2 fruit fly cellular contexts compared by ENCODE assay signal in genomic region chr3R:12078961-12079360, dm6.
TF ChIP-seq lines count a peak whose summit lies in the region.

No protein-coding gene starts in this region.

TF ChIP-seq in whole organism, embryonic, 481 proteins besides CTCF, POLR2A, EP300 and RAD21 (continued from another document and continues in another):
- no peak for TF ChIP-seq CG12236 (GFP tag; optimal IDR thresholded peaks at IDR 0.05; lab: Kevin White, UChicago)
- TF ChIP-seq CG2202 (tag; optimal IDR thresholded peaks at IDR 0.05; lab: Kevin White, UChicago) = no peak
- TF ChIP-seq Taf1 (GFP tag; IDR thresholded peaks at IDR 0.05; lab: Robert Waterston, UW) = peak; percentile 65
- no peak for TF ChIP-seq Hr78 (GFP tag; optimal IDR thresholded peaks at IDR 0.05; lab: Kevin White, UChicago)
- TF ChIP-seq tin (GFP tag; optimal IDR thresholded peaks at IDR 0.05; lab: Kevin White, UChicago) = peak; percentile 53
- TF ChIP-seq NFAT (GFP tag; IDR thresholded peaks at IDR 0.05; lab: Robert Waterston, UW) = peak; percentile 74; the same call in 1 of the 2 replicates
- TF ChIP-seq Side (GFP tag; optimal IDR thresholded peaks at IDR 0.05; lab: Kevin White, UChicago) = no peak
- peak; percentile 76 for TF ChIP-seq ase (GFP tag; IDR thresholded peaks at IDR 0.05; lab: Robert Waterston, UW)
- TF ChIP-seq CG13287 (GFP tag; IDR thresholded peaks at IDR 0.05; lab: Robert Waterston, UW; ENCODE audit: partially characterized antibody) = no peak
- TF ChIP-seq CG4404 (GFP tag; IDR thresholded peaks at IDR 0.05; lab: Robert Waterston, UW) = peak; percentile 45; the same call in 1 of the 2 replicates
- no peak for TF ChIP-seq CG16863 (GFP tag; optimal IDR thresholded peaks at IDR 0.05; lab: Kevin White, UChicago)
- no peak for TF ChIP-seq Dfd (GFP tag; optimal IDR thresholded peaks at IDR 0.05; lab: Kevin White, UChicago)
- TF ChIP-seq CG31388 (GFP tag; optimal IDR thresholded peaks at IDR 0.05; lab: Kevin White, UChicago) = no peak
- TF ChIP-seq CG32767 (GFP tag; IDR thresholded peaks at IDR 0.05; lab: Robert Waterston, UW) = peak; percentile 40; the same call in 1 of the 2 replicates
- no peak for TF ChIP-seq pho (GFP tag; optimal IDR thresholded peaks at IDR 0.05; lab: Kevin White, UChicago)
- TF ChIP-seq caup (GFP tag; optimal IDR thresholded peaks at IDR 0.05; lab: Kevin White, UChicago; ENCODE audit: severe bottlenecking) = peak; percentile 81
- no peak for TF ChIP-seq bbx (GFP tag; IDR thresholded peaks at IDR 0.05; lab: Robert Waterston, UW; ENCODE audit: partially characterized antibody)
- no peak for TF ChIP-seq jumu (GFP tag; optimal IDR thresholded peaks at IDR 0.05; lab: Kevin White, UChicago)
- peak; percentile 71 for TF ChIP-seq nmo (GFP tag; optimal IDR thresholded peaks at IDR 0.05; lab: Kevin White, UChicago)
- TF ChIP-seq fd96Cb (tag; optimal IDR thresholded peaks at IDR 0.05; lab: Kevin White, UChicago) = peak; percentile 70
- TF ChIP-seq dati (GFP tag; IDR thresholded peaks at IDR 0.05; lab: Robert Waterston, UW) = peak; percentile 57; the same call in 1 of the 2 replicates
- peak; percentile 62 for TF ChIP-seq CG31224 (GFP tag; IDR thresholded peaks at IDR 0.05; lab: Robert Waterston, UW)
- peak; percentile 81 for TF ChIP-seq CG11085 (GFP tag; IDR thresholded peaks at IDR 0.05; lab: Robert Waterston, UW)
- TF ChIP-seq exex (tag; optimal IDR thresholded peaks at IDR 0.05; lab: Kevin White, UChicago) = no peak
- TF ChIP-seq CG10321 (GFP tag; IDR thresholded peaks at IDR 0.05; lab: Robert Waterston, UW) = 0 out of 2 replicates have a peak, but pooled peaks have one; percentile 20
- peak; percentile 51 for TF ChIP-seq org-1 (GFP tag; optimal IDR thresholded peaks at IDR 0.05; lab: Kevin White, UChicago)
- no peak for TF ChIP-seq btn (GFP tag; optimal IDR thresholded peaks at IDR 0.05; lab: Kevin White, UChicago)
- TF ChIP-seq ranshi (GFP tag; IDR thresholded peaks at IDR 0.05; lab: Robert Waterston, UW) = peak; percentile 87
- peak; percentile 72 for TF ChIP-seq CG17385 (GFP tag; optimal IDR thresholded peaks at IDR 0.05; lab: Kevin White, UChicago)
- TF ChIP-seq Stat92E (GFP tag; optimal IDR thresholded peaks at IDR 0.05; lab: Kevin White, UChicago) = no peak
- peak; percentile 80 for TF ChIP-seq Oaz (GFP tag; IDR thresholded peaks at IDR 0.05; lab: Robert Waterston, UW)
- TF ChIP-seq dpn (GFP tag; optimal IDR thresholded peaks at IDR 0.05; lab: Kevin White, UChicago) = peak in 1 of 2 experiments; percentile 71
- TF ChIP-seq Dad (GFP tag; optimal IDR thresholded peaks at IDR 0.05; lab: Kevin White, UChicago) = no peak
- peak; percentile 82 for TF ChIP-seq CG32772 (GFP tag; IDR thresholded peaks at IDR 0.05; lab: Robert Waterston, UW)
- TF ChIP-seq CG17328 (GFP tag; IDR thresholded peaks at IDR 0.05; lab: Robert Waterston, UW) = peak; percentile 69
- TF ChIP-seq Ravus (GFP tag; IDR thresholded peaks at IDR 0.05; lab: Robert Waterston, UW) = peak; percentile 40; the same call in 1 of the 2 replicates
- no peak for TF ChIP-seq CG33213 (GFP tag; optimal IDR thresholded peaks at IDR 0.05; lab: Kevin White, UChicago)
- TF ChIP-seq CG15696 (tag; optimal IDR thresholded peaks at IDR 0.05; lab: Kevin White, UChicago) = peak; percentile 35
- no peak for TF ChIP-seq CG9609 (GFP tag; optimal IDR thresholded peaks at IDR 0.05; lab: Kevin White, UChicago)
- TF ChIP-seq CG17568 (GFP tag; optimal IDR thresholded peaks at IDR 0.05; lab: Kevin White, UChicago) = no peak
- no peak for TF ChIP-seq bowl (GFP tag; IDR thresholded peaks at IDR 0.05; lab: Robert Waterston, UW)
- peak; percentile 55 for TF ChIP-seq sens (GFP tag; lab: Kevin White, UChicago)
- no peak for TF ChIP-seq stwl (tag; optimal IDR thresholded peaks at IDR 0.05; lab: Kevin White, UChicago)
- TF ChIP-seq CG18262 (tag; optimal IDR thresholded peaks at IDR 0.05; lab: Kevin White, UChicago) = no peak
- peak; percentile 41 for TF ChIP-seq CG9437 (GFP tag; optimal IDR thresholded peaks at IDR 0.05; lab: Kevin White, UChicago)
- no peak for TF ChIP-seq zen2 (GFP tag; IDR thresholded peaks at IDR 0.05; lab: Robert Waterston, UW; ENCODE audit: partially characterized antibody)
- no peak for TF ChIP-seq CG10543 (GFP tag; optimal IDR thresholded peaks at IDR 0.05; lab: Kevin White, UChicago)
- peak; percentile 75 for TF ChIP-seq CG9215 (GFP tag; IDR thresholded peaks at IDR 0.05; lab: Robert Waterston, UW)
- TF ChIP-seq Xbp1 (GFP tag; optimal IDR thresholded peaks at IDR 0.05; lab: Kevin White, UChicago) = peak; percentile 67
- no peak for TF ChIP-seq slp2 (GFP tag; optimal IDR thresholded peaks at IDR 0.05; lab: Kevin White, UChicago)
- no peak for TF ChIP-seq chinmo (GFP tag; IDR thresholded peaks at IDR 0.05; lab: Robert Waterston, UW; ENCODE audit: partially characterized antibody)
- TF ChIP-seq CG11093 (GFP tag; IDR thresholded peaks at IDR 0.05; lab: Robert Waterston, UW) = peak; percentile 46; the same call in 1 of the 3 replicates
- peak; percentile 40 for TF ChIP-seq D19B (GFP tag; optimal IDR thresholded peaks at IDR 0.05; lab: Kevin White, UChicago)
- TF ChIP-seq H15 (GFP tag; IDR thresholded peaks at IDR 0.05; lab: Robert Waterston, UW) = peak; percentile 71; the same call in 2 of the 3 replicates
- TF ChIP-seq CG16779 (GFP tag; IDR thresholded peaks at IDR 0.05; lab: Robert Waterston, UW) = no peak
- no peak for TF ChIP-seq ERR (GFP tag; optimal IDR thresholded peaks at IDR 0.05; lab: Kevin White, UChicago)
- TF ChIP-seq Sox100B (GFP tag; optimal IDR thresholded peaks at IDR 0.05; lab: Kevin White, UChicago) = peak; percentile 66
- peak; percentile 74 for TF ChIP-seq CG14050 (GFP tag; IDR thresholded peaks at IDR 0.05; lab: Robert Waterston, UW)
- TF ChIP-seq CG3281 (GFP tag; optimal IDR thresholded peaks at IDR 0.05; lab: Kevin White, UChicago) = peak; percentile 83
- peak; percentile 69; the same call in 1 of the 2 replicates for TF ChIP-seq ara (GFP tag; IDR thresholded peaks at IDR 0.05; lab: Robert Waterston, UW)
- TF ChIP-seq wdn (GFP tag; IDR thresholded peaks at IDR 0.05; lab: Robert Waterston, UW) = peak; percentile 68
- TF ChIP-seq CG9876 (GFP tag; optimal IDR thresholded peaks at IDR 0.05; lab: Kevin White, UChicago) = no peak
- TF ChIP-seq Dip3 (GFP tag; optimal IDR thresholded peaks at IDR 0.05; lab: Kevin White, UChicago) = no peak
- no peak for TF ChIP-seq CG8944 (GFP tag; optimal IDR thresholded peaks at IDR 0.05; lab: Kevin White, UChicago)
- no peak for TF ChIP-seq Nf-YC (tag; optimal IDR thresholded peaks at IDR 0.05; lab: Kevin White, UChicago)
- TF ChIP-seq Med (GFP tag; lab: Kevin White, UChicago) = peak; percentile 75

TF ChIP-seq in whole organism, prepupa, 60 proteins besides CTCF, POLR2A, EP300 and RAD21 (continued from another document):
- TF ChIP-seq Hr39 (GFP tag; optimal IDR thresholded peaks at IDR 0.05; lab: Kevin White, UChicago) (peak; percentile 38), fd85E (GFP tag; optimal IDR thresholded peaks at IDR 0.05; lab: Kevin White, UChicago) (no peak), CG3032 (tag; optimal IDR thresholded peaks at IDR 0.05; lab: Kevin White, UChicago) (peak; percentile 86), Blimp-1 (GFP tag; optimal IDR thresholded peaks at IDR 0.05; lab: Kevin White, UChicago) (peak; percentile 58), achi (GFP tag; optimal IDR thresholded peaks at IDR 0.05; lab: Kevin White, UChicago) (peak; percentile 74), Lpt (GFP tag; optimal IDR thresholded peaks at IDR 0.05; lab: Kevin White, UChicago) (peak; percentile 62), CG34406 (GFP tag; optimal IDR thresholded peaks at IDR 0.05; lab: Kevin White, UChicago) (peak; percentile 77), spab (GFP tag; optimal IDR thresholded peaks at IDR 0.05; lab: Kevin White, UChicago) (peak; percentile 70), Sox15 (GFP tag; optimal IDR thresholded peaks at IDR 0.05; lab: Kevin White, UChicago) (peak; percentile 48), Gug (GFP tag; IDR thresholded peaks at IDR 0.05; lab: Robert Waterston, UW) (peak; percentile 58), CG11762 (GFP tag; optimal IDR thresholded peaks at IDR 0.05; lab: Kevin White, UChicago; ENCODE audit: insufficient read depth) (peak; percentile 71), Sox14 (GFP tag; optimal IDR thresholded peaks at IDR 0.05; lab: Kevin White, UChicago) (peak; percentile 32), vri (GFP tag; optimal IDR thresholded peaks at IDR 0.05; lab: Kevin White, UChicago) (peak; percentile 55), CG6808 (GFP tag; optimal IDR thresholded peaks at IDR 0.05; lab: Kevin White, UChicago) (peak; percentile 67), Met (GFP tag; optimal IDR thresholded peaks at IDR 0.05; lab: Kevin White, UChicago) (peak; percentile 71), svp (GFP tag; lab: Kevin White, UChicago) (peak; percentile 85), salr (GFP tag; optimal IDR thresholded peaks at IDR 0.05; lab: Kevin White, UChicago) (peak; percentile 21 to 31), CG6792 (GFP tag; optimal IDR thresholded peaks at IDR 0.05; lab: Kevin White, UChicago) (peak; percentile 73), CG6276 (GFP tag; optimal IDR thresholded peaks at IDR 0.05; lab: Kevin White, UChicago) (peak; percentile 10), Smox (GFP tag; optimal IDR thresholded peaks at IDR 0.05; lab: Kevin White, UChicago) (peak; percentile 53), lz (GFP tag; optimal IDR thresholded peaks at IDR 0.05; lab: Kevin White, UChicago) (peak; percentile 55), CG1621 (tag; optimal IDR thresholded peaks at IDR 0.05; lab: Kevin White, UChicago) (peak; percentile 59), CG10631 (GFP tag; optimal IDR thresholded peaks at IDR 0.05; lab: Kevin White, UChicago) (peak; percentile 82), Hr38 (GFP tag; optimal IDR thresholded peaks at IDR 0.05; lab: Kevin White, UChicago) (no peak), CG7368 (GFP tag; optimal IDR thresholded peaks at IDR 0.05; lab: Kevin White, UChicago) (peak; percentile 71), CG16779 (tag; optimal IDR thresholded peaks at IDR 0.05; lab: Kevin White, UChicago) (peak; percentile 53), dsx (GFP tag; optimal IDR thresholded peaks at IDR 0.05; lab: Kevin White, UChicago; ENCODE audit: poor library complexity, severe bottlenecking) (peak; percentile 79), acj6 (GFP tag; optimal IDR thresholded peaks at IDR 0.05; lab: Kevin White, UChicago) (peak; percentile 78), CG11294 (GFP tag; IDR thresholded peaks at IDR 0.05; lab: Robert Waterston, UW) (peak; percentile 20; the same call in 1 of the 2 replicates), Eip78C (GFP tag; lab: Kevin White, UChicago) (no peak), esn (GFP tag; optimal IDR thresholded peaks at IDR 0.05; lab: Kevin White, UChicago) (peak; percentile 82), CG8632 (GFP tag; optimal IDR thresholded peaks at IDR 0.05; lab: Kevin White, UChicago) (peak; percentile 74), CG11902 (GFP tag; optimal IDR thresholded peaks at IDR 0.05; lab: Kevin White, UChicago) (peak; percentile 68), CG9139 (GFP tag; optimal IDR thresholded peaks at IDR 0.05; lab: Kevin White, UChicago) (peak; percentile 71), CG6163 (GFP tag; IDR thresholded peaks at IDR 0.05; lab: Robert Waterston, UW) (peak; percentile 87), Ets96B (tag; optimal IDR thresholded peaks at IDR 0.05; lab: Kevin White, UChicago) (peak; percentile 83), CG8119 (GFP tag; IDR thresholded peaks at IDR 0.05; lab: Robert Waterston, UW) (peak; percentile 77), CG8319 (GFP tag; optimal IDR thresholded peaks at IDR 0.05; lab: Kevin White, UChicago) (peak; percentile 39), Eip75B (GFP tag; optimal IDR thresholded peaks at IDR 0.05; lab: Kevin White, UChicago) (peak; percentile 62), eg (GFP tag; IDR thresholded peaks at IDR 0.05; lab: Robert Waterston, UW) (peak; percentile 79), CG3919 (GFP tag; optimal IDR thresholded peaks at IDR 0.05; lab: Kevin White, UChicago) (peak; percentile 82)
